Worm (Caenorhabditis elegans): Measurements from ENCODE around the gene tag-343.

Gene tag-343

DNA sequence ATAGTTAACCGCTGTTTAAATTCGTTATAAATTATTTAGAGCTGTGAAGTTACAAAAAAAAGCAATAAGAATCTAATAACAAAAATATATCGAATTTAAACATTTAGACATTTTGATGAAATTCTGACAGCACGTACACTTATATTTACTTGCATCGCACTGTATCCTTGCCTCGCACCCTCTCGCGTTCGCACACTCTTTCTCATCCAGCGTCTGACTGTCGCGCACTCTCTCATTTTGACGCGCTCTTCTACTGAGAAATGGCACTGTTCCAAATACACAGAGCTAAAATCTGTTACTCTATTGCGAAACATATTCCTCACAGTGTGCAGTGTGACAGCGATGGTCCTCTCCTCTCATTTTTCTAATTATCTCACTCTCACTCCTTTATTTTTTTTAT is 29.6 kb upstream of the tag-343 start (continued):
- TF ChIP-seq elt-2 (tag; optimal IDR thresholded peaks at IDR 0.05) = no peak
- peak; percentile 46 for TF ChIP-seq skn-1 (tag; optimal IDR thresholded peaks at IDR 0.05)
- no peak for TF ChIP-seq nhr-28 (tag; optimal IDR thresholded peaks at IDR 0.05)
- no peak for TF ChIP-seq ceh-88 (GFP tag; IDR thresholded peaks at IDR 0.05)
- peak; percentile 21 for TF ChIP-seq jun-1 (tag; optimal IDR thresholded peaks at IDR 0.05)
- TF ChIP-seq nhr-90 (tag; optimal IDR thresholded peaks at IDR 0.05; ENCODE audit: poor library complexity) = peak; percentile 25
- TF ChIP-seq tlp-1 (tag; optimal IDR thresholded peaks at IDR 0.05) = no peak
- no peak for TF ChIP-seq pag-3 (tag; optimal IDR thresholded peaks at IDR 0.05; ENCODE audit: borderline replicate concordance, insufficient read depth)
- no peak for TF ChIP-seq efl-3 (GFP tag; optimal IDR thresholded peaks at IDR 0.05)
- no peak for TF ChIP-seq fos-1 (tag; optimal IDR thresholded peaks at IDR 0.05)
- TF ChIP-seq ceh-63 (GFP tag; optimal IDR thresholded peaks at IDR 0.05) = no peak
- no peak for TF ChIP-seq aha-1 (tag; optimal IDR thresholded peaks at IDR 0.05)
- TF ChIP-seq mab-9 (GFP tag; IDR thresholded peaks at IDR 0.05) = no peak
- peak; percentile 73 for TF ChIP-seq swsn-7 (tag; optimal IDR thresholded peaks at IDR 0.05)
- no peak for TF ChIP-seq unc-130 (tag; optimal IDR thresholded peaks at IDR 0.05)
- no peak for TF ChIP-seq lin-13 (GFP tag; optimal IDR thresholded peaks at IDR 0.05)
- TF ChIP-seq unc-30 (tag; optimal IDR thresholded peaks at IDR 0.05) = no peak
- TF ChIP-seq nhr-12 (tag; optimal IDR thresholded peaks at IDR 0.05) = no peak
- TF ChIP-seq blmp-1 (tag; optimal IDR thresholded peaks at IDR 0.05) = no peak
- TF ChIP-seq nhr-84 (tag; optimal IDR thresholded peaks at IDR 0.05) = no peak
- no peak for TF ChIP-seq ama-1 (optimal IDR thresholded peaks at IDR 0.05)
- no peak for TF ChIP-seq dsc-1 (tag; optimal IDR thresholded peaks at IDR 0.05)
- peak; percentile 67 for TF ChIP-seq snu-23 (GFP tag; optimal IDR thresholded peaks at IDR 0.05)
- TF ChIP-seq ceh-82 (tag; optimal IDR thresholded peaks at IDR 0.05) = peak; percentile 30 to 47 (median 42)
- no peak for TF ChIP-seq ceh-90 (tag; optimal IDR thresholded peaks at IDR 0.05)
- peak in 1 of 2 experiments; percentile 41 for TF ChIP-seq lsy-2 (tag; optimal IDR thresholded peaks at IDR 0.05)
- peak; percentile 43 for TF ChIP-seq mep-1 (tag; optimal IDR thresholded peaks at IDR 0.05)
- TF ChIP-seq snpc-4 (tag; optimal IDR thresholded peaks at IDR 0.05) = peak; percentile 5
- TF ChIP-seq C34B4.2 (tag; optimal IDR thresholded peaks at IDR 0.05) = no peak
- no peak for TF ChIP-seq unc-98 (GFP tag; IDR thresholded peaks at IDR 0.05)
- no peak for TF ChIP-seq nhr-237 (tag; optimal IDR thresholded peaks at IDR 0.05)
- no peak for TF ChIP-seq F16B12.6 (tag; optimal IDR thresholded peaks at IDR 0.05)
- no peak for TF ChIP-seq sptf-1 (tag; optimal IDR thresholded peaks at IDR 0.05)
- TF ChIP-seq nhr-76 (tag; optimal IDR thresholded peaks at IDR 0.05) = no peak
- no peak for TF ChIP-seq isw-1 (GFP tag; IDR thresholded peaks at IDR 0.05)
- peak; percentile 26 to 28 for TF ChIP-seq lin-35 (GFP tag; optimal IDR thresholded peaks at IDR 0.05)
- peak; percentile 9 for TF ChIP-seq zip-4 (GFP tag; optimal IDR thresholded peaks at IDR 0.05)
- peak; percentile 56 for TF ChIP-seq rnt-1 (tag; optimal IDR thresholded peaks at IDR 0.05)
- TF ChIP-seq tbx-2 (tag; optimal IDR thresholded peaks at IDR 0.05) = peak; percentile 51
- no peak for TF ChIP-seq ceh-8 (GFP tag; optimal IDR thresholded peaks at IDR 0.05)
- no peak for TF ChIP-seq ets-5 (GFP tag; IDR thresholded peaks at IDR 0.05)
- no peak for TF ChIP-seq pax-3 (tag; optimal IDR thresholded peaks at IDR 0.05)
- TF ChIP-seq C16A3.4 (tag; optimal IDR thresholded peaks at IDR 0.05) = no peak
- no peak for TF ChIP-seq egl-13 (tag; optimal IDR thresholded peaks at IDR 0.05)
- peak in 1 of 2 experiments; percentile 36 for TF ChIP-seq mdl-1 (tag; optimal IDR thresholded peaks at IDR 0.05)
- no peak for TF ChIP-seq alr-1 (tag; optimal IDR thresholded peaks at IDR 0.05; ENCODE audit: borderline replicate concordance)
- TF ChIP-seq egl-27 (tag; optimal IDR thresholded peaks at IDR 0.05) = no peak
- TF ChIP-seq hlh-4 (tag; optimal IDR thresholded peaks at IDR 0.05) = no peak
- TF ChIP-seq fkh-10 (GFP tag; optimal IDR thresholded peaks at IDR 0.05) = no peak
- no peak for TF ChIP-seq vab-15 (tag; optimal IDR thresholded peaks at IDR 0.05)
- no peak for TF ChIP-seq zag-1 (tag; optimal IDR thresholded peaks at IDR 0.05)
- no peak for TF ChIP-seq irx-1 (tag; optimal IDR thresholded peaks at IDR 0.05)
- no peak for TF ChIP-seq unc-86 (tag; optimal IDR thresholded peaks at IDR 0.05)
- no peak for TF ChIP-seq unc-62 (GFP tag; optimal IDR thresholded peaks at IDR 0.05)

Measured in whole organism, L1 larva.